Fruit fly (Drosophila melanogaster) whole organism, embryonic: ENCODE measurements around the gene kairos.

ENCODE experiments used
- BEAF-32 ChIP-seq: fragments of 200-800 bp; sonication (Bioruptor generic); optimal IDR thresholded peaks from 3 replicates; lab custom pipeline; 2017; ENCODE audit warnings: missing biosample characterization, missing genetic modification characterization, mild to moderate bottlenecking, moderate library complexity, missing genetic modification reagents
- Bgb ChIP-seq: fragments of 200-800 bp; sonication (Bioruptor generic); IDR thresholded peaks from 2 replicates; pipeline ENCODE4 v1.3.6; 2022; ENCODE audit warnings: missing biosample characterization, missing genetic modification characterization; ENCODE audit not compliant: partially characterized antibody
- CG10274 ChIP-seq: fragments of 200-800 bp; sonication (Bioruptor generic); optimal IDR thresholded peaks from 3 replicates; lab custom pipeline; 2017; ENCODE audit warnings: missing biosample characterization, mild to moderate bottlenecking, missing genetic modification characterization
- CG10565 ChIP-seq: fragments of 200-800 bp; sonication (Bioruptor generic); optimal IDR thresholded peaks from 3 replicates; lab custom pipeline; 2016; ENCODE audit warnings: missing biosample characterization, mild to moderate bottlenecking, missing genetic modification characterization
- CG11696 ChIP-seq: fragments of 200-800 bp; sonication (Bioruptor generic); IDR thresholded peaks from 2 replicates; pipeline ENCODE4 v1.3.6; 2022; ENCODE audit warnings: missing biosample characterization, missing genetic modification characterization
- CG12104 ChIP-seq: fragments of 200-800 bp; sonication (Bioruptor generic); optimal IDR thresholded peaks from 3 replicates; lab custom pipeline; 2016; ENCODE audit warnings: missing biosample characterization, missing genetic modification characterization
- CG13894 ChIP-seq: fragments of 200-800 bp; sonication (Bioruptor generic); optimal IDR thresholded peaks from 3 replicates; lab custom pipeline; 2018; ENCODE audit warnings: missing biosample characterization, mild to moderate bottlenecking, missing genetic modification characterization, moderate library complexity
- CG1529 ChIP-seq: fragments of 200-800 bp; sonication (Bioruptor generic); optimal IDR thresholded peaks from 3 replicates; lab custom pipeline; 2018; ENCODE audit warnings: missing biosample characterization, missing genetic modification characterization
- CG17186 ChIP-seq: fragments of 200-800 bp; sonication (Bioruptor generic); optimal IDR thresholded peaks from 3 replicates; lab custom pipeline; 2017; ENCODE audit warnings: missing biosample characterization, missing genetic modification reagents, missing genetic modification characterization
- CG17359 ChIP-seq: fragments of 200-800 bp; sonication (Bioruptor generic); optimal IDR thresholded peaks from 3 replicates; lab custom pipeline; 2018; ENCODE audit warnings: missing biosample characterization, mild to moderate bottlenecking, missing genetic modification characterization, moderate library complexity
- CG17912 ChIP-seq: fragments of 200-800 bp; sonication (Bioruptor generic); optimal IDR thresholded peaks from 2 replicates; lab custom pipeline; 2018; ENCODE audit warnings: missing biosample characterization, mild to moderate bottlenecking, missing genetic modification characterization
- CG18262 ChIP-seq: fragments of 200-800 bp; optimal IDR thresholded peaks from 3 replicates; lab custom pipeline; 2019; ENCODE audit warnings: missing biosample characterization, mild to moderate bottlenecking, missing genetic modification characterization, moderate library complexity
- CG18764 ChIP-seq: fragments of 200-800 bp; sonication (Bioruptor generic); optimal IDR thresholded peaks from 3 replicates; lab custom pipeline; 2016; ENCODE audit warnings: missing biosample characterization, missing genetic modification characterization
- CG2202 ChIP-seq: fragments of 200-800 bp; sonication (Bioruptor generic); optimal IDR thresholded peaks from 2 replicates; lab custom pipeline; 2018; ENCODE audit warnings: missing biosample characterization, mild to moderate bottlenecking, missing genetic modification characterization
- CG32772 ChIP-seq: fragments of 200-800 bp; sonication (Bioruptor generic); IDR thresholded peaks from 2 replicates; pipeline ENCODE4 v1.3.6; 2022; ENCODE audit warnings: missing biosample characterization, missing genetic modification characterization
- CG4282 ChIP-seq: fragments of 200-800 bp; sonication (Bioruptor generic); optimal IDR thresholded peaks from 2 replicates; lab custom pipeline; 2016; ENCODE audit warnings: missing biosample characterization, missing genetic modification characterization
- CG4404 ChIP-seq: fragments of 200-800 bp; sonication (Bioruptor generic); IDR thresholded peaks from 2 replicates; pipeline ENCODE4 v1.3.6; 2022; ENCODE audit warnings: missing biosample characterization, missing genetic modification characterization
- CG6254 ChIP-seq: fragments of 200-800 bp; sonication (Bioruptor generic); optimal IDR thresholded peaks from 3 replicates; lab custom pipeline; 2017; ENCODE audit warnings: mild to moderate bottlenecking, missing biosample characterization, missing genetic modification reagents, missing genetic modification characterization
- CG6654 ChIP-seq: fragments of 200-800 bp; sonication (Bioruptor generic); optimal IDR thresholded peaks from 2 replicates; lab custom pipeline; 2017; ENCODE audit warnings: missing biosample characterization, mild to moderate bottlenecking, missing genetic modification characterization
- CG7928 ChIP-seq: fragments of 200-800 bp; sonication (Bioruptor generic); optimal IDR thresholded peaks from 2 replicates; lab custom pipeline; 2017; ENCODE audit warnings: missing biosample characterization, mild to moderate bottlenecking, missing genetic modification characterization
- Dek ChIP-seq: fragments of 200-800 bp; sonication (Bioruptor generic); optimal IDR thresholded peaks from 3 replicates; lab custom pipeline; 2019; ENCODE audit warnings: missing biosample characterization, mild to moderate bottlenecking, missing genetic modification characterization, moderate library complexity
- Doc2 ChIP-seq: fragments of 200-800 bp; sonication (Bioruptor generic); IDR thresholded peaks from 2 replicates; pipeline ENCODE4 v1.3.6; 2022; ENCODE audit warnings: missing biosample characterization, missing genetic modification characterization
- HLH4C ChIP-seq: fragments of 200-800 bp; sonication (Bioruptor generic); IDR thresholded peaks from 3 replicates; pipeline ENCODE4 v1.3.6; 2022; ENCODE audit warnings: missing biosample characterization, missing genetic modification characterization; ENCODE audit not compliant: partially characterized antibody
- HLH54F ChIP-seq: fragments of 200-800 bp; sonication (Bioruptor generic); optimal IDR thresholded peaks from 3 replicates; lab custom pipeline; 2016; ENCODE audit warnings: missing biosample characterization, missing genetic modification characterization
- MTF-1 ChIP-seq: fragments of 200-800 bp; sonication (Bioruptor generic); optimal IDR thresholded peaks from 2 replicates; lab custom pipeline; 2018; ENCODE audit warnings: missing biosample characterization, mild to moderate bottlenecking, missing genetic modification characterization, borderline replicate concordance
- Neu2 ChIP-seq: fragments of 200-800 bp; sonication (Bioruptor generic); optimal IDR thresholded peaks from 3 replicates; lab custom pipeline; 2016; ENCODE audit warnings: missing biosample characterization, missing genetic modification characterization, borderline replicate concordance
- Pdp1 ChIP-seq, 2 experiments: fragments of 200-800 bp; sonication (Bioruptor generic); optimal IDR thresholded peaks; 3 replicates each; lab custom pipeline; 2016; ENCODE audit warnings: missing biosample characterization in 2 of 2, missing genetic modification characterization in 2 of 2, mild to moderate bottlenecking in 1 of 2, moderate library complexity in 1 of 2
- Sry-δ ChIP-seq: fragments of 200-800 bp; sonication (Bioruptor generic); optimal IDR thresholded peaks from 2 replicates; lab custom pipeline; 2016; ENCODE audit warnings: missing biosample characterization, missing genetic modification characterization
- Ssrp ChIP-seq: fragments of 200-800 bp; sonication (Bioruptor generic); optimal IDR thresholded peaks from 2 replicates; lab custom pipeline; 2018; ENCODE audit warnings: missing biosample characterization, mild to moderate bottlenecking, missing genetic modification characterization, moderate library complexity
- Xrp1 ChIP-seq: fragments of 200-800 bp; sonication (Bioruptor generic); IDR thresholded peaks from 2 replicates; pipeline ENCODE4 v1.3.6; 2022; ENCODE audit warnings: missing biosample characterization, missing genetic modification characterization
- ash1 ChIP-seq: fragments of 200-800 bp; sonication (Bioruptor generic); optimal IDR thresholded peaks from 2 replicates; lab custom pipeline; 2018; ENCODE audit warnings: missing biosample characterization, mild to moderate bottlenecking, missing genetic modification characterization
- cato ChIP-seq: fragments of 200-800 bp; sonication (Bioruptor generic); optimal IDR thresholded peaks from 2 replicates; lab custom pipeline; 2016; ENCODE audit warnings: missing biosample characterization, missing genetic modification characterization, borderline replicate concordance
- crol ChIP-seq: fragments of 200-800 bp; sonication (Bioruptor generic); IDR thresholded peaks from 2 replicates; pipeline ENCODE4 v1.3.6; 2022; ENCODE audit warnings: missing biosample characterization, missing genetic modification characterization
- da ChIP-seq: fragments of 200-800 bp; sonication (Bioruptor generic); optimal IDR thresholded peaks from 2 replicates; lab custom pipeline; 2016; ENCODE audit warnings: missing biosample characterization, missing genetic modification characterization
- dysf ChIP-seq: fragments of 200-800 bp; sonication (Bioruptor generic); IDR thresholded peaks from 3 replicates; pipeline ENCODE4 v1.3.6; 2022; ENCODE audit warnings: missing biosample characterization, missing genetic modification characterization
- eyg ChIP-seq: fragments of 200-800 bp; sonication (Bioruptor generic); optimal IDR thresholded peaks from 3 replicates; lab custom pipeline; 2016; ENCODE audit warnings: missing biosample characterization, missing genetic modification characterization
- gce ChIP-seq: fragments of 200-800 bp; sonication (Bioruptor generic); IDR thresholded peaks from 3 replicates; pipeline ENCODE4 v1.3.6; 2022; ENCODE audit warnings: missing biosample characterization, missing genetic modification characterization
- gem ChIP-seq: fragments of 200-800 bp; sonication (Bioruptor generic); optimal IDR thresholded peaks from 2 replicates; lab custom pipeline; 2019; ENCODE audit warnings: missing biosample characterization, mild to moderate bottlenecking, missing genetic modification characterization, moderate library complexity
- hkb ChIP-seq, 2 experiments: fragments of 200-800 bp in 1 of 2; fragments of >200 bp in 1 of 2; sonication (Bioruptor generic) in 1 of 2; IDR thresholded peaks in 1 of 2; optimal IDR thresholded peaks in 1 of 2; 2 replicates each; pipeline versions ENCODE4 v1.3.6 to Lab custom; 2017 to 2022; ENCODE audit warnings: missing biosample characterization in 1 of 2, missing genetic modification characterization in 1 of 2
- kni ChIP-seq: fragments of 200-800 bp; sonication (Bioruptor generic); optimal IDR thresholded peaks from 3 replicates; lab custom pipeline; 2017; ENCODE audit warnings: mild to moderate bottlenecking, missing biosample characterization, missing genetic modification reagents, missing genetic modification characterization
- lilli ChIP-seq: fragments of 200-800 bp; sonication (Bioruptor generic); optimal IDR thresholded peaks from 3 replicates; lab custom pipeline; 2016; ENCODE audit warnings: missing biosample characterization, missing genetic modification characterization
- lov ChIP-seq, 2 experiments: fragments of 200-800 bp in 1 of 2; fragments of >200 bp in 1 of 2; sonication (Bioruptor generic) in 1 of 2; IDR thresholded peaks in 1 of 2; optimal IDR thresholded peaks in 1 of 2; 2 replicates in 1 of 2; 3 replicates in 1 of 2; pipeline versions ENCODE4 v1.3.6 to Lab custom; 2017 to 2022; ENCODE audit warnings: missing biosample characterization in 1 of 2, missing genetic modification characterization in 1 of 2
- pb ChIP-seq: fragments of 200-800 bp; sonication (Bioruptor generic); optimal IDR thresholded peaks from 3 replicates; lab custom pipeline; 2016; ENCODE audit warnings: missing biosample characterization, missing genetic modification characterization
- pho ChIP-seq: fragments of 200-800 bp; sonication (Bioruptor generic); optimal IDR thresholded peaks from 2 replicates; lab custom pipeline; 2016; ENCODE audit warnings: missing biosample characterization, missing genetic modification characterization
- so ChIP-seq: fragments of 200-800 bp; sonication (Bioruptor generic); IDR thresholded peaks from 3 replicates; pipeline ENCODE4 v1.3.6; 2022; ENCODE audit warnings: missing biosample characterization, missing genetic modification characterization
- unpg ChIP-seq: fragments of 200-800 bp; sonication (Bioruptor generic); optimal IDR thresholded peaks from 3 replicates; lab custom pipeline; 2018; ENCODE audit warnings: missing biosample characterization, mild to moderate bottlenecking, missing genetic modification characterization, moderate library complexity
- wdn ChIP-seq: fragments of 200-800 bp; sonication (Bioruptor generic); IDR thresholded peaks from 2 replicates; pipeline ENCODE4 v1.3.6; 2022; ENCODE audit warnings: missing biosample characterization, missing genetic modification characterization

Gene kairos

dm6 chrX:18370775-18371735 lies 15.1 kb upstream of the kairos start (continued):
- no peak for TF ChIP-seq ash1 (GFP tag; lab: Kevin White, UChicago)
- TF ChIP-seq CG4404 (GFP tag; lab: Robert Waterston, UW) = no peak
- peak; percentile 68 for TF ChIP-seq hkb (optimal IDR thresholded peaks at IDR 0.05; lab: Kevin White, UChicago)
- TF ChIP-seq hkb (GFP tag; IDR thresholded peaks at IDR 0.05; lab: Robert Waterston, UW) = no peak; the same call in 1 of the 2 replicates
- TF ChIP-seq MTF-1 = no peak
- TF ChIP-seq HLH54F (GFP tag; lab: Kevin White, UChicago) = peak; percentile 14
- no peak for TF ChIP-seq da (GFP tag; lab: Kevin White, UChicago)
- peak; percentile 56 for TF ChIP-seq CG32772 (GFP tag; lab: Robert Waterston, UW)
- TF ChIP-seq CG17186 (GFP tag; lab: Kevin White, UChicago) = peak; percentile 96
- no peak for TF ChIP-seq Doc2 (GFP tag; lab: Robert Waterston, UW)
- peak; percentile 55 for TF ChIP-seq CG13894 (tag; lab: Kevin White, UChicago)
- TF ChIP-seq CG4282 (GFP tag; lab: Kevin White, UChicago) = peak; percentile 9
- peak; percentile 17; the same call in 2 of the 3 replicates for TF ChIP-seq dysf (GFP tag; lab: Robert Waterston, UW)
- TF ChIP-seq HLH4C (GFP tag; lab: Robert Waterston, UW) = peak; percentile 97
- TF ChIP-seq Xrp1 (GFP tag; lab: Robert Waterston, UW) = no peak
- TF ChIP-seq CG17912 = no peak
- TF ChIP-seq Pdp1 (GFP tag; optimal IDR thresholded peaks at IDR 0.05; lab: Kevin White, UChicago) = peak in 1 of 2 experiments; percentile 72
- TF ChIP-seq CG11696 = no peak
- peak; percentile 99 for TF ChIP-seq Bgb (GFP tag; lab: Robert Waterston, UW)
- TF ChIP-seq cato (GFP tag; lab: Kevin White, UChicago) = no peak
- no peak for TF ChIP-seq Ssrp (tag; lab: Kevin White, UChicago)
- peak; percentile 51 for TF ChIP-seq Dek (tag; lab: Kevin White, UChicago)
- peak; percentile 59 for TF ChIP-seq pho (GFP tag; lab: Kevin White, UChicago)
- peak; percentile 99 for TF ChIP-seq Sry-δ (GFP tag; lab: Kevin White, UChicago)
- TF ChIP-seq kni (GFP tag; lab: Kevin White, UChicago) = peak; percentile 49
- TF ChIP-seq so (GFP tag; lab: Robert Waterston, UW) = peak; percentile 21; the same call in 1 of the 3 replicates
- no peak for TF ChIP-seq CG10274 (GFP tag; lab: Kevin White, UChicago)
- no peak for TF ChIP-seq eyg (GFP tag; lab: Kevin White, UChicago)
- peak; percentile 65 for TF ChIP-seq CG7928 (GFP tag; lab: Kevin White, UChicago)
- no peak for TF ChIP-seq CG18262 (tag; lab: Kevin White, UChicago)
- peak; percentile 100 for TF ChIP-seq BEAF-32
- TF ChIP-seq lov (optimal IDR thresholded peaks at IDR 0.05; lab: Kevin White, UChicago) = no peak
- TF ChIP-seq lov (GFP tag; IDR thresholded peaks at IDR 0.05; lab: Robert Waterston, UW) = no peak
- TF ChIP-seq unpg (GFP tag; lab: Kevin White, UChicago) = peak; percentile 2
- TF ChIP-seq CG1529 = no peak
- TF ChIP-seq CG18764 = no peak
- TF ChIP-seq gce (GFP tag; lab: Robert Waterston, UW) = no peak
- TF ChIP-seq crol (GFP tag; lab: Robert Waterston, UW) = no peak
- no peak for TF ChIP-seq Neu2
- TF ChIP-seq lilli = peak; percentile 6
- no peak for TF ChIP-seq CG6254
- no peak for TF ChIP-seq wdn (GFP tag; lab: Robert Waterston, UW)
- TF ChIP-seq CG12104 (GFP tag; lab: Kevin White, UChicago) = no peak
- TF ChIP-seq CG6654 (GFP tag; lab: Kevin White, UChicago) = no peak
- no peak for TF ChIP-seq CG17359 (tag; lab: Kevin White, UChicago)
- TF ChIP-seq CG2202 (tag; lab: Kevin White, UChicago) = no peak
- no peak for TF ChIP-seq pb (GFP tag; lab: Kevin White, UChicago)
- TF ChIP-seq gem (tag; lab: Kevin White, UChicago) = no peak
- TF ChIP-seq CG10565 = no peak
